Fruit fly (Drosophila melanogaster) whole organism, adult: ENCODE data around the gene CG14309.

Source experiments
- CG11617 ChIP-seq: fragments of 200-800 bp; sonication (Bioruptor generic); optimal IDR thresholded peaks from 2 replicates; lab custom pipeline; 2017; ENCODE audit warnings: mild to moderate bottlenecking, missing biosample characterization, missing genetic modification reagents, missing genetic modification characterization
- CG12768 ChIP-seq: fragments of 200-800 bp; sonication (Bioruptor generic); optimal IDR thresholded peaks from 2 replicates; lab custom pipeline; 2017; ENCODE audit warnings: missing biosample characterization, missing genetic modification characterization, mild to moderate bottlenecking, moderate library complexity, missing genetic modification reagents
- CG14711 ChIP-seq: fragments of 200-800 bp; sonication (Bioruptor generic); optimal IDR thresholded peaks from 2 replicates; lab custom pipeline; 2018; ENCODE audit warnings: missing biosample characterization, mild to moderate bottlenecking, missing genetic modification characterization, moderate library complexity
- CG1620 ChIP-seq: fragments of 200-800 bp; sonication (Bioruptor generic); optimal IDR thresholded peaks from 2 replicates; lab custom pipeline; 2016; ENCODE audit warnings: missing biosample characterization, missing genetic modification characterization
- CG33017 ChIP-seq: fragments of 200-800 bp; sonication (Bioruptor generic); optimal IDR thresholded peaks from 2 replicates; lab custom pipeline; 2018; ENCODE audit warnings: missing biosample characterization, mild to moderate bottlenecking, missing genetic modification characterization, moderate library complexity
- CG5204 ChIP-seq: fragments of 200-800 bp; sonication (Bioruptor generic); optimal IDR thresholded peaks from 2 replicates; lab custom pipeline; 2016; ENCODE audit warnings: missing biosample characterization, missing genetic modification characterization
- Crg-1 ChIP-seq: fragments of 200-800 bp; sonication (Bioruptor generic); optimal IDR thresholded peaks from 2 replicates; lab custom pipeline; 2016; ENCODE audit warnings: missing biosample characterization, missing genetic modification characterization
- bab1 ChIP-seq: fragments of 200-800 bp; sonication (Bioruptor generic); optimal IDR thresholded peaks from 3 replicates; lab custom pipeline; 2019; ENCODE audit warnings: missing biosample characterization, mild to moderate bottlenecking, missing genetic modification characterization, moderate library complexity
- cic ChIP-seq: fragments of 200-800 bp; sonication (Bioruptor generic); optimal IDR thresholded peaks from 2 replicates; lab custom pipeline; 2017; ENCODE audit warnings: missing biosample characterization, mild to moderate bottlenecking, missing genetic modification characterization, moderate library complexity
- cnc ChIP-seq, 2 experiments: fragments of >200 bp; optimal IDR thresholded peaks; 2 replicates each; lab custom pipeline; 2017
- ovo ChIP-seq: fragments of 200-800 bp; sonication (Bioruptor generic); optimal IDR thresholded peaks from 2 replicates; lab custom pipeline; 2016; ENCODE audit warnings: missing biosample characterization, missing genetic modification characterization
- pad ChIP-seq: fragments of 200-800 bp; sonication (Bioruptor generic); optimal IDR thresholded peaks from 3 replicates; lab custom pipeline; 2017; ENCODE audit warnings: missing biosample characterization, missing genetic modification characterization, mild to moderate bottlenecking, moderate library complexity, missing genetic modification reagents
- toe ChIP-seq: fragments of 200-800 bp; sonication (Bioruptor generic); optimal IDR thresholded peaks from 2 replicates; lab custom pipeline; 2016; ENCODE audit warnings: missing biosample characterization, missing genetic modification characterization

dm6 chr3R:18385593-18385992 is 721 bp upstream of the CG14309 start, which contains the start of gene cona:
- TF ChIP-seq CG11617 (no peak), pad (no peak), CG14711 (no peak), Crg-1 (GFP tag; lab: Kevin White, UChicago) (no peak), CG33017 (tag; lab: Kevin White, UChicago) (no peak), CG5204 (GFP tag; lab: Kevin White, UChicago) (no peak), cnc (optimal IDR thresholded peaks at IDR 0.05; lab: Kevin White, UChicago) (no peak), ovo (GFP tag; lab: Kevin White, UChicago) (no peak), cic (GFP tag; lab: Kevin White, UChicago) (no peak), CG1620 (GFP tag; lab: Kevin White, UChicago) (no peak), bab1 (GFP tag; lab: Kevin White, UChicago) (peak; percentile 14), toe (GFP tag; lab: Kevin White, UChicago) (no peak), CG12768 (GFP tag; lab: Kevin White, UChicago) (no peak)
